Worm (Caenorhabditis elegans): ENCODE measurements around the gene algn-12.

Gene algn-12

ce11 chrV:8069637-8070036, 34.7 kb downstream of the algn-12 start, which contains the start of gene str-143:
TSS of gene str-143 (minus strand) at chrV:8069737.
- no peak for TF ChIP-seq pax-1 (tag; optimal IDR thresholded peaks at IDR 0.05)
- no peak for TF ChIP-seq unc-3 (GFP tag; conservative IDR thresholded peaks at IDR 0.05)
- no peak for TF ChIP-seq unc-3 (tag; optimal IDR thresholded peaks at IDR 0.05)
- no peak for TF ChIP-seq C08G9.2 (tag; optimal IDR thresholded peaks at IDR 0.05)
- no peak for TF ChIP-seq fax-1 (tag; optimal IDR thresholded peaks at IDR 0.05)
- no peak for TF ChIP-seq ets-4 (tag; optimal IDR thresholded peaks at IDR 0.05)
- no peak for TF ChIP-seq hlh-8 (tag; optimal IDR thresholded peaks at IDR 0.05)
- TF ChIP-seq Y22D7AL.16 (tag; optimal IDR thresholded peaks at IDR 0.05), result no peak
- TF ChIP-seq hlh-13 (GFP tag; optimal IDR thresholded peaks at IDR 0.05), result no peak
- no peak for TF ChIP-seq sdc-2 (tag; optimal IDR thresholded peaks at IDR 0.05)
- no peak for TF ChIP-seq npax-4 (tag; optimal IDR thresholded peaks at IDR 0.05)
- no peak for TF ChIP-seq elt-2 (tag; optimal IDR thresholded peaks at IDR 0.05)
- no peak for TF ChIP-seq fkh-6 (tag; optimal IDR thresholded peaks at IDR 0.05)

- no peak for TF ChIP-seq fkh-6 (tag; optimal IDR thresholded peaks at IDR 0.05)
- no peak for TF ChIP-seq pat-9 (tag; optimal IDR thresholded peaks at IDR 0.05)
- no peak for TF ChIP-seq pqm-1 (tag; optimal IDR thresholded peaks at IDR 0.05)
- no peak for TF ChIP-seq elt-2 (tag; optimal IDR thresholded peaks at IDR 0.05)
- TF ChIP-seq unc-55 (GFP tag; optimal IDR thresholded peaks at IDR 0.05), result no peak
Observed at ce11 chrV:8072047-8072446, 37.1 kb downstream of the algn-12 start, which contains the start of gene str-144. TSS of gene str-144 (minus strand) at chrV:8072147.

- TF ChIP-seq unc-86 (tag; optimal IDR thresholded peaks at IDR 0.05) (no peak), nhr-232 (tag; optimal IDR thresholded peaks at IDR 0.05) (no peak), K02D7.2 (tag; optimal IDR thresholded peaks at IDR 0.05) (no peak), ama-1 (optimal IDR thresholded peaks at IDR 0.05) (no peak), pros-1 (tag; optimal IDR thresholded peaks at IDR 0.05) (no peak), madf-2 (tag; optimal IDR thresholded peaks at IDR 0.05) (no peak)
Observed at ce11 chrV:8073162-8073561, 38.3 kb downstream of the algn-12 start.

ce11 chrV:8075712-8076111, 40.8 kb downstream of the algn-12 start, which contains the start of gene catp-3:
TSS of gene catp-3 (plus strand) at chrV:8076012.
- TF ChIP-seq hlh-6 (tag; optimal IDR thresholded peaks at IDR 0.05) (no peak), ttx-3 (tag; optimal IDR thresholded peaks at IDR 0.05) (no peak), pag-3 (tag; optimal IDR thresholded peaks at IDR 0.05; ENCODE audit: borderline replicate concordance) (no peak), gmeb-2 (tag; optimal IDR thresholded peaks at IDR 0.05) (no peak), C08G9.2 (tag; optimal IDR thresholded peaks at IDR 0.05) (no peak), unc-86 (tag; optimal IDR thresholded peaks at IDR 0.05) (no peak), fkh-10 (GFP tag; optimal IDR thresholded peaks at IDR 0.05) (no peak), pax-1 (tag; optimal IDR thresholded peaks at IDR 0.05) (no peak), K09A11.1 (tag; optimal IDR thresholded peaks at IDR 0.05; ENCODE audit: insufficient read depth) (no peak), zip-5 (tag; optimal IDR thresholded peaks at IDR 0.05) (no peak), tbx-2 (tag; optimal IDR thresholded peaks at IDR 0.05) (no peak), ceh-48 (tag; optimal IDR thresholded peaks at IDR 0.05) (no peak), ceh-22 (tag; optimal IDR thresholded peaks at IDR 0.05) (no peak), pat-9 (tag; optimal IDR thresholded peaks at IDR 0.05) (no peak), elt-4 (tag; optimal IDR thresholded peaks at IDR 0.05) (no peak), ceh-34 (tag; optimal IDR thresholded peaks at IDR 0.05) (no peak), ceh-24 (tag; optimal IDR thresholded peaks at IDR 0.05) (no peak), ref-2 (tag; optimal IDR thresholded peaks at IDR 0.05) (no peak), fkh-6 (tag; optimal IDR thresholded peaks at IDR 0.05) (no peak), eyg-1 (tag; optimal IDR thresholded peaks at IDR 0.05) (no peak)

- TF ChIP-seq tbx-7 (tag; optimal IDR thresholded peaks at IDR 0.05) (no peak), C08G9.2 (tag; optimal IDR thresholded peaks at IDR 0.05) (no peak), unc-42 (tag; optimal IDR thresholded peaks at IDR 0.05) (no peak), fax-1 (tag; optimal IDR thresholded peaks at IDR 0.05) (no peak), ceh-19 (GFP tag; optimal IDR thresholded peaks at IDR 0.05) (no peak), unc-55 (GFP tag; optimal IDR thresholded peaks at IDR 0.05) (no peak), lin-11 (tag; optimal IDR thresholded peaks at IDR 0.05) (no peak), fkh-10 (GFP tag; optimal IDR thresholded peaks at IDR 0.05) (no peak), odd-2 (tag; optimal IDR thresholded peaks at IDR 0.05) (no peak)
Observed at ce11 chrV:8079813-8080212, 44.9 kb downstream of the algn-12 start.
